Worm (Caenorhabditis elegans) whole organism, mixed stage, embryonic: Measurements from ENCODE around the gene srn-1.

Source experiments
- ceh-83 ChIP-seq: fragments of 200-800 bp; sonication (Bioruptor generic); optimal IDR thresholded peaks from 2 replicates; lab custom pipeline; 2018; ENCODE audit warnings: mild to moderate bottlenecking, missing genetic modification characterization, missing compliant biosample characterization
- hlh-1 ChIP-seq: fragments of 150-350 bp; optimal IDR thresholded peaks from 2 replicates; lab custom pipeline; 2014; ENCODE audit warnings: missing biosample characterization, missing genetic modification reagents, missing genetic modification characterization
- nhr-2 ChIP-seq: fragments of 150-350 bp; optimal IDR thresholded peaks from 2 replicates; lab custom pipeline; 2014; ENCODE audit warnings: missing biosample characterization, missing genetic modification characterization

Gene srn-1

DNA sequence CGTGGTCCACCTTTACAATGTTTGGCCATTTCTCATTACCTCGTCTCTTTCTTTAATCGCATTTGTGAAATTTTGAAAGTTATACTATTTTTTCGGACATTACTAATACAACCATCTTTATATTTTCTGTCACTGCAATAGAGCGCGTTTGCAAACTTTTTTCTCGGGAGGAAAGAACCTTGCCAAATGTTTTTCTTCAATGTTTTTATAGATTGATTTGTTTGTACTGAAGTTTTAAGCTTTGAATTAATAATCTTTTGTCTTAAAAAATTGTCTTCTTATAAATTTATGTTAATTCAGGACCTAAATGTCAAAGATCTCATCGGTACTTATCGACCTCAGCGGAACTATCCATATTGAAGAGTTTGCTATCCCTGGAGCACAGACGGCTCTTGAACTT is 51.4 kb downstream of the srn-1 start, which contains the start of gene K08B12.3:
Gene K08B12.3 (plus strand): TSS at position 301 of the 400 bp plus-strand sequence.
- TF ChIP-seq ceh-83 (no peak), nhr-2 (tag; lab: Kevin White, UChicago) (no peak), hlh-1 (no peak)
